Fruit fly (Drosophila melanogaster) whole organism, embryonic: ENCODE results near the gene Hexo1.

ENCODE experiments used
- Abd-B ChIP-seq: fragments of 200-800 bp; sonication (Bioruptor generic); optimal IDR thresholded peaks from 2 replicates; lab custom pipeline; 2018; ENCODE audit warnings: missing biosample characterization, mild to moderate bottlenecking, missing genetic modification characterization, moderate library complexity
- Adf1 ChIP-seq: fragments of 200-800 bp; sonication (Bioruptor generic); IDR thresholded peaks from 2 replicates; pipeline ENCODE4 v1.3.6; 2022; ENCODE audit warnings: missing biosample characterization, missing genetic modification characterization
- Asciz ChIP-seq: fragments of 200-800 bp; sonication (Bioruptor generic); optimal IDR thresholded peaks from 2 replicates; lab custom pipeline; 2017; ENCODE audit warnings: missing biosample characterization, mild to moderate bottlenecking, missing genetic modification characterization, missing genetic modification reagents
- CG10321 ChIP-seq: fragments of 200-800 bp; sonication (Bioruptor generic); IDR thresholded peaks from 2 replicates; pipeline ENCODE4 v1.3.6; 2022; ENCODE audit warnings: missing biosample characterization, missing genetic modification characterization
- CG11560 ChIP-seq: fragments of 200-800 bp; sonication (Bioruptor generic); IDR thresholded peaks from 3 replicates; pipeline ENCODE4 v1.3.6; 2022; ENCODE audit warnings: missing biosample characterization, missing genetic modification characterization
- CG1602 ChIP-seq: fragments of 200-800 bp; sonication (Bioruptor generic); optimal IDR thresholded peaks from 3 replicates; lab custom pipeline; 2016; ENCODE audit warnings: missing biosample characterization, missing genetic modification characterization
- CG17359 ChIP-seq: fragments of 200-800 bp; sonication (Bioruptor generic); optimal IDR thresholded peaks from 3 replicates; lab custom pipeline; 2018; ENCODE audit warnings: missing biosample characterization, mild to moderate bottlenecking, missing genetic modification characterization, moderate library complexity
- CG2120 ChIP-seq: fragments of 200-800 bp; sonication (Bioruptor generic); optimal IDR thresholded peaks from 3 replicates; lab custom pipeline; 2016; ENCODE audit warnings: missing biosample characterization, missing genetic modification characterization
- CG3847 ChIP-seq: fragments of 200-800 bp; sonication (Bioruptor generic); IDR thresholded peaks from 2 replicates; pipeline ENCODE4 v1.3.6; 2022; ENCODE audit warnings: missing biosample characterization, missing genetic modification characterization
- CG4328 ChIP-seq: fragments of 200-800 bp; sonication (Bioruptor generic); optimal IDR thresholded peaks from 3 replicates; lab custom pipeline; 2017; ENCODE audit warnings: missing biosample characterization, missing genetic modification reagents, missing genetic modification characterization
- CG4617 ChIP-seq: fragments of 200-800 bp; sonication (Bioruptor generic); optimal IDR thresholded peaks from 3 replicates; lab custom pipeline; 2016; ENCODE audit warnings: missing biosample characterization, missing genetic modification characterization, borderline replicate concordance
- CG6175 ChIP-seq: fragments of 200-800 bp; sonication (Bioruptor generic); IDR thresholded peaks from 3 replicates; pipeline ENCODE4 v1.3.6; 2022; ENCODE audit warnings: missing biosample characterization, missing genetic modification characterization
- CG6689 ChIP-seq: fragments of 200-800 bp; sonication (Bioruptor generic); IDR thresholded peaks from 2 replicates; pipeline ENCODE4 v1.3.6; 2022; ENCODE audit warnings: missing biosample characterization, missing genetic modification characterization
- CG7556 ChIP-seq: fragments of 200-800 bp; sonication (Bioruptor generic); optimal IDR thresholded peaks from 2 replicates; lab custom pipeline; 2017; ENCODE audit warnings: missing biosample characterization, mild to moderate bottlenecking, missing genetic modification characterization
- CG9797 ChIP-seq: fragments of 200-800 bp; sonication (Bioruptor generic); optimal IDR thresholded peaks from 3 replicates; lab custom pipeline; 2018; ENCODE audit warnings: missing biosample characterization, mild to moderate bottlenecking, missing genetic modification characterization
- CG9817 ChIP-seq: fragments of 200-800 bp; sonication (Bioruptor generic); optimal IDR thresholded peaks from 2 replicates; lab custom pipeline; 2018; ENCODE audit warnings: missing biosample characterization, mild to moderate bottlenecking, missing genetic modification characterization, moderate library complexity
- Ets65A ChIP-seq: fragments of 200-800 bp; sonication (Bioruptor generic); peaks from one replicate; lab custom pipeline; 2016; ENCODE audit warnings: missing biosample characterization, missing genetic modification characterization
- HLHmδ ChIP-seq: fragments of 200-800 bp; sonication (Bioruptor generic); optimal IDR thresholded peaks from 2 replicates; lab custom pipeline; 2018; ENCODE audit warnings: missing biosample characterization, mild to moderate bottlenecking, missing genetic modification characterization, moderate library complexity
- NFAT ChIP-seq: fragments of 200-800 bp; sonication (Bioruptor generic); IDR thresholded peaks from 2 replicates; pipeline ENCODE4 v1.3.6; 2022; ENCODE audit warnings: missing biosample characterization, missing genetic modification characterization
- Nf-YC ChIP-seq: fragments of 200-800 bp; optimal IDR thresholded peaks from 3 replicates; lab custom pipeline; 2019; ENCODE audit warnings: missing biosample characterization, mild to moderate bottlenecking, missing genetic modification characterization, moderate library complexity
- Sry-δ ChIP-seq: fragments of 200-800 bp; sonication (Bioruptor generic); optimal IDR thresholded peaks from 2 replicates; lab custom pipeline; 2016; ENCODE audit warnings: missing biosample characterization, missing genetic modification characterization
- Ssrp ChIP-seq: fragments of 200-800 bp; sonication (Bioruptor generic); optimal IDR thresholded peaks from 2 replicates; lab custom pipeline; 2018; ENCODE audit warnings: missing biosample characterization, mild to moderate bottlenecking, missing genetic modification characterization, moderate library complexity
- TFAM ChIP-seq: fragments of 200-800 bp; sonication (Bioruptor generic); optimal IDR thresholded peaks from 2 replicates; lab custom pipeline; 2017; ENCODE audit warnings: missing biosample characterization, missing genetic modification characterization, inconsistent platforms
- Vsx1 ChIP-seq: fragments of 200-800 bp; sonication (Bioruptor generic); optimal IDR thresholded peaks from 2 replicates; lab custom pipeline; 2017; ENCODE audit warnings: missing biosample characterization, mild to moderate bottlenecking, missing genetic modification characterization, missing genetic modification reagents
- ac ChIP-seq: fragments of 200-800 bp; sonication (Bioruptor generic); optimal IDR thresholded peaks from 3 replicates; lab custom pipeline; 2017; ENCODE audit warnings: missing biosample characterization, mild to moderate bottlenecking, missing genetic modification characterization
- ato ChIP-seq: fragments of 200-800 bp; sonication (Bioruptor generic); IDR thresholded peaks from 2 replicates; pipeline ENCODE4 v1.3.6; 2022; ENCODE audit warnings: missing biosample characterization, missing genetic modification characterization; ENCODE audit not compliant: partially characterized antibody
- btn ChIP-seq: fragments of 200-800 bp; sonication (Bioruptor generic); optimal IDR thresholded peaks from 2 replicates; lab custom pipeline; 2016; ENCODE audit warnings: missing biosample characterization, missing genetic modification characterization
- chif ChIP-seq, 2 experiments: fragments of 200-800 bp; sonication (Bioruptor generic); optimal IDR thresholded peaks; 3 replicates each; lab custom pipeline; 2016; ENCODE audit warnings: missing biosample characterization in 2 of 2, missing genetic modification characterization in 2 of 2
- ci ChIP-seq: fragments of 200-800 bp; sonication (Bioruptor generic); IDR thresholded peaks from 3 replicates; pipeline ENCODE4 v1.3.6; 2022; ENCODE audit warnings: missing biosample characterization, missing genetic modification characterization
- ewg ChIP-seq: fragments of 200-800 bp; sonication (Bioruptor generic); optimal IDR thresholded peaks from 3 replicates; lab custom pipeline; 2017; ENCODE audit warnings: mild to moderate bottlenecking, missing biosample characterization, missing genetic modification reagents, missing genetic modification characterization
- ham ChIP-seq: fragments of 200-800 bp; sonication (Bioruptor generic); IDR thresholded peaks from 2 replicates; pipeline ENCODE4 v1.3.6; 2022; ENCODE audit warnings: missing biosample characterization, missing genetic modification characterization
- hth ChIP-seq: fragments of >200 bp; optimal IDR thresholded peaks from 2 replicates; lab custom pipeline; 2017; ENCODE audit warnings: inconsistent platforms
- kah ChIP-seq: fragments of 200-800 bp; sonication (Bioruptor generic); optimal IDR thresholded peaks from 2 replicates; lab custom pipeline; 2018; ENCODE audit warnings: missing biosample characterization, mild to moderate bottlenecking, missing genetic modification characterization
- kni ChIP-seq: fragments of 200-800 bp; sonication (Bioruptor generic); optimal IDR thresholded peaks from 3 replicates; lab custom pipeline; 2017; ENCODE audit warnings: mild to moderate bottlenecking, missing biosample characterization, missing genetic modification reagents, missing genetic modification characterization
- lbe ChIP-seq: fragments of 200-800 bp; sonication (Bioruptor generic); optimal IDR thresholded peaks from 2 replicates; lab custom pipeline; 2016; ENCODE audit warnings: missing biosample characterization, mild to moderate bottlenecking, missing genetic modification characterization
- oc ChIP-seq: fragments of 200-800 bp; sonication (Bioruptor generic); optimal IDR thresholded peaks from 2 replicates; lab custom pipeline; 2018; ENCODE audit warnings: missing biosample characterization, mild to moderate bottlenecking, missing genetic modification characterization, moderate library complexity
- p53 ChIP-seq: fragments of 200-800 bp; sonication (Bioruptor generic); optimal IDR thresholded peaks from 2 replicates; lab custom pipeline; 2016; ENCODE audit warnings: missing biosample characterization, missing genetic modification characterization
- phol ChIP-seq: fragments of 200-800 bp; sonication (Bioruptor generic); optimal IDR thresholded peaks from 3 replicates; lab custom pipeline; 2018; ENCODE audit warnings: missing biosample characterization, mild to moderate bottlenecking, missing genetic modification characterization, moderate library complexity
- prd ChIP-seq, 3 experiments: fragments of >200 bp in 2 of 3; fragments of 200-800 bp in 1 of 3; sonication (Bioruptor generic) in 1 of 3; optimal IDR thresholded peaks in 2 of 3; IDR thresholded peaks in 1 of 3; 2 replicates in 2 of 3; 3 replicates in 1 of 3; pipeline versions ENCODE4 v1.3.6 to Lab custom; 2017 to 2022; ENCODE audit warnings: missing biosample characterization in 1 of 3, missing genetic modification characterization in 1 of 3
- sc ChIP-seq, 3 experiments: fragments of >200 bp in 2 of 3; fragments of 200-800 bp in 1 of 3; sonication (Bioruptor generic) in 1 of 3; optimal IDR thresholded peaks; 2 replicates in 2 of 3; 3 replicates in 1 of 3; lab custom pipeline; 2017; ENCODE audit warnings: mild to moderate bottlenecking in 1 of 3, missing biosample characterization in 1 of 3, missing genetic modification characterization in 1 of 3, missing genetic modification reagents in 1 of 3
- scrt ChIP-seq: fragments of 200-800 bp; sonication (Bioruptor generic); optimal IDR thresholded peaks from 2 replicates; lab custom pipeline; 2018; ENCODE audit warnings: missing biosample characterization, mild to moderate bottlenecking, missing genetic modification characterization, moderate library complexity
- sr ChIP-seq: fragments of 200-800 bp; sonication (Bioruptor generic); IDR thresholded peaks from 3 replicates; pipeline ENCODE4 v1.3.6; 2022; ENCODE audit warnings: missing biosample characterization, missing genetic modification characterization
- stwl ChIP-seq: fragments of 200-800 bp; sonication (Bioruptor generic); optimal IDR thresholded peaks from 3 replicates; lab custom pipeline; 2018; ENCODE audit warnings: missing biosample characterization, mild to moderate bottlenecking, missing genetic modification characterization, moderate library complexity
- tgo ChIP-seq: fragments of 200-800 bp; sonication (Bioruptor generic); IDR thresholded peaks from 3 replicates; pipeline ENCODE4 v1.3.6; 2022; ENCODE audit warnings: missing biosample characterization, missing genetic modification characterization
- tin ChIP-seq: fragments of 200-800 bp; sonication (Bioruptor generic); optimal IDR thresholded peaks from 3 replicates; lab custom pipeline; 2016; ENCODE audit warnings: missing biosample characterization, missing genetic modification characterization
- unpg ChIP-seq: fragments of 200-800 bp; sonication (Bioruptor generic); optimal IDR thresholded peaks from 3 replicates; lab custom pipeline; 2018; ENCODE audit warnings: missing biosample characterization, mild to moderate bottlenecking, missing genetic modification characterization, moderate library complexity
- vnd ChIP-seq: fragments of 200-800 bp; sonication (Bioruptor generic); IDR thresholded peaks from 3 replicates; pipeline ENCODE4 v1.3.6; 2022; ENCODE audit warnings: missing biosample characterization, missing genetic modification characterization; ENCODE audit not compliant: partially characterized antibody
- wek ChIP-seq: fragments of 200-800 bp; sonication (Bioruptor generic); optimal IDR thresholded peaks from 3 replicates; lab custom pipeline; 2018; ENCODE audit warnings: missing biosample characterization, mild to moderate bottlenecking, missing genetic modification characterization, moderate library complexity
- zen ChIP-seq: fragments of 200-800 bp; sonication (Bioruptor generic); optimal IDR thresholded peaks from 3 replicates; lab custom pipeline; 2018; ENCODE audit warnings: missing biosample characterization, mild to moderate bottlenecking, missing genetic modification characterization, moderate library complexity

Hexo1 gene

dm6 chr3L:4259102-4259558 lies 29.3 kb upstream of the Hexo1 start, which contains the start of the genes CG15011 and CG1309 (continued):
- peak; percentile 91 for TF ChIP-seq CG4617
- no peak for TF ChIP-seq hth (lab: Kevin White, UChicago)
- TF ChIP-seq HLHmδ = no peak
- TF ChIP-seq zen (tag; lab: Kevin White, UChicago) = peak; percentile 85
- TF ChIP-seq phol = peak; percentile 87
- TF ChIP-seq btn (GFP tag; lab: Kevin White, UChicago) = peak; percentile 59
- TF ChIP-seq Asciz (GFP tag; lab: Kevin White, UChicago) = peak; percentile 56
- TF ChIP-seq kah (GFP tag; lab: Kevin White, UChicago) = peak; percentile 14
- peak; percentile 57; the same call in 2 of the 3 replicates for TF ChIP-seq tgo (GFP tag; lab: Robert Waterston, UW)
- peak; percentile 35; the same call in 1 of the 2 replicates for TF ChIP-seq NFAT
- TF ChIP-seq TFAM (GFP tag; lab: Kevin White, UChicago) = peak; percentile 17
- 0 out of 2 replicates have a peak, but pooled peaks have one; percentile 35 for TF ChIP-seq ham (GFP tag; lab: Robert Waterston, UW)
- peak; percentile 53 for TF ChIP-seq p53 (GFP tag; lab: Kevin White, UChicago)
- peak; percentile 89 for TF ChIP-seq CG9817 (tag; lab: Kevin White, UChicago)
- TF ChIP-seq tin (GFP tag; lab: Kevin White, UChicago) = peak; percentile 83
- TF ChIP-seq CG10321 = 0 out of 2 replicates have a peak, but pooled peaks have one; percentile 6
- peak; percentile 41; the same call in 1 of the 3 replicates for TF ChIP-seq CG11560
- TF ChIP-seq scrt = peak; percentile 65
- TF ChIP-seq Vsx1 (GFP tag; lab: Kevin White, UChicago) = peak; percentile 54
- TF ChIP-seq ewg (GFP tag; lab: Kevin White, UChicago) = peak; percentile 42
- TF ChIP-seq ci = peak; percentile 81
- TF ChIP-seq CG7556 (GFP tag; lab: Kevin White, UChicago) = peak; percentile 75
- TF ChIP-seq sc (optimal IDR thresholded peaks at IDR 0.05; lab: Kevin White, UChicago) = no peak
- TF ChIP-seq sc (GFP tag; optimal IDR thresholded peaks at IDR 0.05; lab: Kevin White, UChicago) = peak; percentile 70
- TF ChIP-seq CG2120 (GFP tag; lab: Kevin White, UChicago) = peak; percentile 94
- TF ChIP-seq ac = peak; percentile 12
- peak; percentile 79 for TF ChIP-seq Ssrp (tag; lab: Kevin White, UChicago)
- peak; percentile 76 for TF ChIP-seq CG4328 (GFP tag; lab: Kevin White, UChicago)
- no peak for TF ChIP-seq ato (GFP tag; lab: Robert Waterston, UW)
- no peak for TF ChIP-seq wek (GFP tag; lab: Kevin White, UChicago)
- TF ChIP-seq lbe = peak; percentile 70
- TF ChIP-seq Adf1 (GFP tag; lab: Robert Waterston, UW) = peak; percentile 59
- peak; percentile 99 for TF ChIP-seq Ets65A (GFP tag; lab: Kevin White, UChicago)
- TF ChIP-seq Sry-δ (GFP tag; lab: Kevin White, UChicago) = peak; percentile 70
- TF ChIP-seq sr = no peak
- TF ChIP-seq CG1602 (GFP tag; lab: Kevin White, UChicago) = peak; percentile 86
- TF ChIP-seq CG17359 (tag; lab: Kevin White, UChicago) = peak; percentile 76
- peak; percentile 79 for TF ChIP-seq stwl (tag; lab: Kevin White, UChicago)
- peak; percentile 79 for TF ChIP-seq Nf-YC (tag; lab: Kevin White, UChicago)
- peak; percentile 66 for TF ChIP-seq oc (tag; lab: Kevin White, UChicago)
- TF ChIP-seq Abd-B = peak; percentile 89
- TF ChIP-seq chif (GFP tag; optimal IDR thresholded peaks at IDR 0.05; lab: Kevin White, UChicago) = peak; percentile 79 to 90
- peak; percentile 70 for TF ChIP-seq CG6689 (GFP tag; lab: Robert Waterston, UW)
- peak; percentile 77 for TF ChIP-seq CG3847
- TF ChIP-seq CG9797 (GFP tag; lab: Kevin White, UChicago) = peak; percentile 32
- peak; percentile 59 for TF ChIP-seq kni
- TF ChIP-seq CG6175 (GFP tag; lab: Robert Waterston, UW) = no peak
- TF ChIP-seq vnd (GFP tag; lab: Robert Waterston, UW) = no peak
- no peak for TF ChIP-seq prd (optimal IDR thresholded peaks at IDR 0.05; lab: Kevin White, UChicago)
- peak; percentile 88 for TF ChIP-seq prd (GFP tag; IDR thresholded peaks at IDR 0.05; lab: Robert Waterston, UW)
- TF ChIP-seq unpg (GFP tag; lab: Kevin White, UChicago) = peak; percentile 84
